Worm (Caenorhabditis elegans) whole organism, late embryonic: Measurements from ENCODE around the gene srh-272.

Source experiments
- K02D7.2 ChIP-seq: sonication (generic microtip); optimal IDR thresholded peaks from 2 replicates; lab custom pipeline; 2017; ENCODE audit warnings: mild to moderate bottlenecking, missing genetic modification characterization, missing compliant biosample characterization
- ceh-18 ChIP-seq: sonication (generic microtip); optimal IDR thresholded peaks from 2 replicates; lab custom pipeline; 2016; ENCODE audit warnings: missing genetic modification characterization, missing compliant biosample characterization
- ceh-2 ChIP-seq: sonication (generic microtip); optimal IDR thresholded peaks from 2 replicates; lab custom pipeline; 2016; ENCODE audit warnings: missing genotype, missing genetic modification characterization, missing compliant biosample characterization
- ceh-22 ChIP-seq: sonication (generic microtip); optimal IDR thresholded peaks from 2 replicates; lab custom pipeline; 2017; ENCODE audit warnings: missing biosample characterization, missing genetic modification characterization
- ceh-24 ChIP-seq: sonication (generic microtip); optimal IDR thresholded peaks from 2 replicates; lab custom pipeline; 2016; ENCODE audit warnings: mild to moderate bottlenecking, missing genetic modification characterization, missing compliant biosample characterization
- ceh-30 ChIP-seq: fragments of 150-350 bp; optimal IDR thresholded peaks from 2 replicates; lab custom pipeline; 2014; ENCODE audit warnings: missing biosample characterization, missing genetic modification characterization
- ceh-31 ChIP-seq: sonication (generic microtip); optimal IDR thresholded peaks from 2 replicates; lab custom pipeline; 2016; ENCODE audit warnings: missing genetic modification characterization, missing compliant biosample characterization
- ceh-34 ChIP-seq: sonication (generic microtip); optimal IDR thresholded peaks from 2 replicates; lab custom pipeline; 2016; ENCODE audit warnings: mild to moderate bottlenecking, missing genetic modification characterization, missing compliant biosample characterization
- ceh-45 ChIP-seq: fragments of 200-800 bp; sonication (Bioruptor generic); IDR thresholded peaks from 2 replicates; pipeline ENCODE4 v1.3.6; 2022; ENCODE audit warnings: missing genetic modification reagents, missing genetic modification characterization, missing compliant biosample characterization
- ceh-48 ChIP-seq: sonication (generic microtip); optimal IDR thresholded peaks from 2 replicates; lab custom pipeline; 2016; ENCODE audit warnings: missing genetic modification characterization, inconsistent platforms, missing compliant biosample characterization
- che-1 ChIP-seq: sonication (generic microtip); optimal IDR thresholded peaks from 2 replicates; lab custom pipeline; 2016; ENCODE audit warnings: mild to moderate bottlenecking, missing genetic modification characterization, missing compliant biosample characterization
- elt-2 ChIP-seq: sonication (generic microtip); optimal IDR thresholded peaks from 2 replicates; lab custom pipeline; 2016; ENCODE audit warnings: missing genetic modification reagents, missing genetic modification characterization, missing compliant biosample characterization
- elt-4 ChIP-seq: sonication (generic microtip); optimal IDR thresholded peaks from 2 replicates; lab custom pipeline; 2016; ENCODE audit warnings: missing genetic modification characterization, missing compliant biosample characterization
- fkh-10 ChIP-seq: fragments of 150-350 bp; optimal IDR thresholded peaks from 2 replicates; lab custom pipeline; 2014; ENCODE audit warnings: missing biosample characterization, missing genetic modification reagents, missing genetic modification characterization
- fkh-6 ChIP-seq: sonication (generic microtip); optimal IDR thresholded peaks from 2 replicates; lab custom pipeline; 2016; ENCODE audit warnings: missing genetic modification characterization, missing compliant biosample characterization
- gmeb-2 ChIP-seq: sonication (generic microtip); optimal IDR thresholded peaks from 2 replicates; lab custom pipeline; 2016; ENCODE audit warnings: missing genetic modification characterization, inconsistent platforms, missing compliant biosample characterization
- hlh-15 ChIP-seq: sonication (generic microtip); optimal IDR thresholded peaks from 2 replicates; lab custom pipeline; 2016; ENCODE audit warnings: missing genetic modification characterization, missing compliant biosample characterization
- hlh-30 ChIP-seq: sonication (generic microtip); optimal IDR thresholded peaks from 2 replicates; lab custom pipeline; 2017; ENCODE audit warnings: antibody characterized with exemption, missing genetic modification characterization, missing compliant biosample characterization; ENCODE audit not compliant: insufficient read depth
- hlh-6 ChIP-seq: sonication (generic microtip); optimal IDR thresholded peaks from 2 replicates; lab custom pipeline; 2016; ENCODE audit warnings: missing genotype, missing genetic modification characterization, missing compliant biosample characterization
- madf-2 ChIP-seq: sonication (generic microtip); optimal IDR thresholded peaks from 2 replicates; lab custom pipeline; 2017; ENCODE audit warnings: missing genetic modification characterization, missing compliant biosample characterization
- nhr-11 ChIP-seq: fragments of 150-350 bp; optimal IDR thresholded peaks from 2 replicates; lab custom pipeline; 2014; ENCODE audit warnings: missing biosample characterization, missing genetic modification characterization
- nhr-232 ChIP-seq: sonication (generic microtip); optimal IDR thresholded peaks from 2 replicates; lab custom pipeline; 2016; ENCODE audit warnings: missing genetic modification characterization, missing compliant biosample characterization
- odd-2 ChIP-seq: sonication (generic microtip); optimal IDR thresholded peaks from 2 replicates; lab custom pipeline; 2017; ENCODE audit warnings: antibody characterized with exemption, mild to moderate bottlenecking, missing genetic modification characterization, missing compliant biosample characterization
- pag-3 ChIP-seq: sonication (generic microtip); optimal IDR thresholded peaks from 2 replicates; lab custom pipeline; 2016; ENCODE audit warnings: missing compliant biosample characterization, missing genetic modification characterization, borderline replicate concordance
- pat-9 ChIP-seq: fragments of 200-800 bp; sonication (Bioruptor generic); optimal IDR thresholded peaks from 2 replicates; lab custom pipeline; 2018; ENCODE audit warnings: mild to moderate bottlenecking, missing genetic modification characterization, moderate library complexity, missing compliant biosample characterization
- pha-2 ChIP-seq: sonication (generic microtip); optimal IDR thresholded peaks from 2 replicates; lab custom pipeline; 2017; ENCODE audit warnings: mild to moderate bottlenecking, missing genetic modification characterization, missing compliant biosample characterization
- pqm-1 ChIP-seq: sonication (generic microtip); optimal IDR thresholded peaks from 2 replicates; lab custom pipeline; 2016; ENCODE audit warnings: missing genetic modification characterization, missing compliant biosample characterization
- ref-2 ChIP-seq: sonication (generic microtip); optimal IDR thresholded peaks from 2 replicates; lab custom pipeline; 2016; ENCODE audit warnings: missing genetic modification characterization, missing compliant biosample characterization
- rnt-1 ChIP-seq: sonication (generic microtip); optimal IDR thresholded peaks from 2 replicates; lab custom pipeline; 2016; ENCODE audit warnings: missing genetic modification characterization, missing compliant biosample characterization
- syd-9 ChIP-seq: sonication (generic microtip); optimal IDR thresholded peaks from 2 replicates; lab custom pipeline; 2016; ENCODE audit warnings: mild to moderate bottlenecking, missing genetic modification characterization, moderate library complexity, missing compliant biosample characterization
- tbx-2 ChIP-seq: sonication (generic microtip); optimal IDR thresholded peaks from 2 replicates; lab custom pipeline; 2016; ENCODE audit warnings: missing genetic modification characterization, missing compliant biosample characterization
- tbx-7 ChIP-seq: sonication (generic microtip); optimal IDR thresholded peaks from 2 replicates; lab custom pipeline; 2016; ENCODE audit warnings: missing genotype, missing genetic modification characterization, missing compliant biosample characterization
- ttx-3 ChIP-seq: sonication (generic microtip); optimal IDR thresholded peaks from 2 replicates; lab custom pipeline; 2016; ENCODE audit warnings: missing genetic modification reagents, missing genetic modification characterization, missing compliant biosample characterization
- unc-3 ChIP-seq, 2 experiments: fragments of 200-800 bp in 1 of 2; sonication (Bioruptor generic) in 1 of 2; sonication (generic microtip) in 1 of 2; conservative IDR thresholded peaks in 1 of 2; optimal IDR thresholded peaks in 1 of 2; 2 replicates each; pipeline versions ENCODE4 v1.3.6 to Lab custom; 2016 to 2022; ENCODE audit warnings: missing compliant biosample characterization in 2 of 2, missing genetic modification characterization in 2 of 2, missing genetic modification reagents in 1 of 2
- unc-42 ChIP-seq: sonication (generic microtip); optimal IDR thresholded peaks from 2 replicates; lab custom pipeline; 2016; ENCODE audit warnings: missing genotype, missing genetic modification characterization, missing compliant biosample characterization
- zip-5 ChIP-seq: sonication (generic microtip); optimal IDR thresholded peaks from 2 replicates; lab custom pipeline; 2016; ENCODE audit warnings: missing genetic modification characterization, missing compliant biosample characterization

Gene srh-272

DNA sequence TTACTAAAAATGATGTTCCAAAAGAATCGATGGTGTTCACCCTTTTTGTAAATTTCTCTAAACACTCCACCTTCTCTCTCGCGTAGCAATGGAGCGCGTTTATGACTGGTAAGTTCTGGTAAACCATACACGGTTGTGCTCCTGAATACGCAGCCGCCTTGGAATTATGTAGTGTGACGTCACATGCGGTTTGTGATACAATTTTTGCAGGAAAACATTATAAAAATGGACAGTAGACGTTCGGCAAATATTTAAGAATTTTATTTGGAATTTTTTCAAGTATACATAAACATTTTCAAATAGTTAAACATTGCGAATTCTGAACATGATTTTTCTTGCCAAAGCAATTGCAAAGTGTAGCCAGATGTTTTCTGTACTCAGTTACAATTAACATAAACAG lies 14.4 kb downstream of the srh-272 start, which contains the start of gene F37B4.10:
Gene F37B4.10 (minus strand): TSS at position 101 of the 400 bp plus-strand sequence.
- TF ChIP-seq hlh-15 (tag; lab: Kevin White, UChicago) = no peak

ce11 chrV:2879801-2880200 lies 16.7 kb downstream of the srh-272 start, which contains the start of gene str-39:
TSS of gene str-39 (minus strand) at chrV:2879901.
- TF ChIP-seq pag-3 (tag; lab: Kevin White, UChicago) (no peak), ceh-30 (no peak), ceh-2 (tag; lab: Kevin White, UChicago) (no peak), ceh-24 (no peak), fkh-6 (tag; lab: Kevin White, UChicago) (no peak), syd-9 (tag; lab: Kevin White, UChicago) (no peak), zip-5 (tag; lab: Kevin White, UChicago) (no peak), pqm-1 (no peak), hlh-15 (tag; lab: Kevin White, UChicago) (no peak), unc-3 (GFP tag; conservative IDR thresholded peaks at IDR 0.05; lab: Robert Waterston, UW) (no peak), unc-3 (tag; optimal IDR thresholded peaks at IDR 0.05; lab: Kevin White, UChicago) (no peak), hlh-30 (tag; lab: Kevin White, UChicago) (no peak)

- TF ChIP-seq nhr-232 (tag; lab: Kevin White, UChicago) (no peak), elt-2 (tag; lab: Kevin White, UChicago) (peak; percentile 26)
- TF ChIP-seq, all 69 proteins: peak for 1
Measured at ce11 chrV:2880356-2880755, 17.2 kb downstream of the srh-272 start.

DNA sequence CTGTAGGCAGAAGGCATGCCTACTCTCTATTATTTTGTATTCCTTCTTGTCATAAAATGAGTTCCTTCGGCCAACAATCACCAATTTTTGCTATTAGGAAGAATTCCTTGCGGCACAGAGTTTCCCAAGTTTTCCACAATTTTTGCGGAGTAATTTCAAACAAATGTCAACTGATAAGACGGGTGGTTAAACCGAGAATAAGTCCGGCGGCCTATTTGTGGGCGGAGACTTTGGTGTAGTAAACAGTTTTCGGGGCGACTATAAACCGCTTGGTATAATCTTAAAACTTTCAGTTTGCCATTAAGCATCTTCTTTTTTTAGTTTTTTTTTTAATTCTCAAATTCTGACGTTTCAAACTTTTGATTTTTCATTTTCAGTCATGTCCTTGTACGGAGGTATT lies 17.9 kb downstream of the srh-272 start, which contains the start of gene ifc-1:
Gene ifc-1 (plus strand): TSS at position 378 of the 400 bp plus-strand sequence.
- TF ChIP-seq ceh-18 (tag; lab: Kevin White, UChicago) (no peak), fkh-10 (GFP tag; lab: Kevin White, UChicago) (no peak), pha-2 (no peak), hlh-30 (tag; lab: Kevin White, UChicago) (no peak), ceh-48 (tag; lab: Kevin White, UChicago) (no peak), odd-2 (no peak)

ce11 chrV:2881565-2881964 lies 18.4 kb downstream of the srh-272 start:
- no peak for TF ChIP-seq fkh-10 (GFP tag; lab: Kevin White, UChicago)
- TF ChIP-seq unc-42 (tag; lab: Kevin White, UChicago) = no peak
- no peak for TF ChIP-seq hlh-6 (tag; lab: Kevin White, UChicago)
- TF ChIP-seq ceh-48 (tag; lab: Kevin White, UChicago) = no peak
- TF ChIP-seq zip-5 (tag; lab: Kevin White, UChicago) = no peak
- TF ChIP-seq ttx-3 = no peak
- no peak for TF ChIP-seq rnt-1
- no peak for TF ChIP-seq ceh-24

ce11 chrV:2883097-2883496 lies 20.0 kb downstream of the srh-272 start:
- TF ChIP-seq K02D7.2 = no peak
- no peak for TF ChIP-seq unc-3 (GFP tag; conservative IDR thresholded peaks at IDR 0.05; lab: Robert Waterston, UW)
- no peak for TF ChIP-seq unc-3 (tag; optimal IDR thresholded peaks at IDR 0.05; lab: Kevin White, UChicago)
- TF ChIP-seq nhr-11 (tag; lab: Kevin White, UChicago) = no peak
- no peak for TF ChIP-seq pat-9 (tag; lab: Kevin White, UChicago)
- no peak for TF ChIP-seq ref-2 (tag; lab: Kevin White, UChicago)
- TF ChIP-seq elt-2 (tag; lab: Kevin White, UChicago) = no peak
- no peak for TF ChIP-seq tbx-2 (tag; lab: Kevin White, UChicago)
- TF ChIP-seq ceh-31 (tag; lab: Kevin White, UChicago) = no peak
- TF ChIP-seq pag-3 (tag; lab: Kevin White, UChicago) = no peak
- TF ChIP-seq ceh-45 (GFP tag; lab: Robert Waterston, UW) = no peak
- no peak for TF ChIP-seq gmeb-2 (tag; lab: Kevin White, UChicago)
- no peak for TF ChIP-seq ceh-34
- no peak for TF ChIP-seq syd-9 (tag; lab: Kevin White, UChicago)
- TF ChIP-seq elt-4 = no peak
- no peak for TF ChIP-seq ceh-22 (tag; lab: Kevin White, UChicago)
- TF ChIP-seq pha-2 = no peak
- no peak for TF ChIP-seq tbx-7 (tag; lab: Kevin White, UChicago)
- TF ChIP-seq che-1 (tag; lab: Kevin White, UChicago) = no peak
- TF ChIP-seq madf-2 (tag; lab: Kevin White, UChicago) = no peak
- TF ChIP-seq, all 69 proteins: peak for 0
